Fruit fly (Drosophila melanogaster): Measurements from ENCODE around the gene nmd.
A peak's percentile ranks its signal among the peaks of the same experiment; 100 is the strongest.

Gene nmd

dm6 chr2L:10299810-10300147, 4.0 kb downstream of the nmd start, which contains the start of gene CYLD (continued):
- TF ChIP-seq CG3065 (GFP tag; optimal IDR thresholded peaks at IDR 0.05) (peak; percentile 47), prd (optimal IDR thresholded peaks at IDR 0.05) (no peak), prd (GFP tag; IDR thresholded peaks at IDR 0.05) (peak; percentile 67), CG5245 (GFP tag; optimal IDR thresholded peaks at IDR 0.05) (peak; percentile 44), usp (GFP tag; optimal IDR thresholded peaks at IDR 0.05) (no peak), CG10431 (GFP tag; optimal IDR thresholded peaks at IDR 0.05) (peak; percentile 13), PHDP (tag; optimal IDR thresholded peaks at IDR 0.05) (peak; percentile 85), vvl (GFP tag; IDR thresholded peaks at IDR 0.05) (peak; percentile 87), pan (optimal IDR thresholded peaks at IDR 0.05) (no peak), pan (GFP tag; optimal IDR thresholded peaks at IDR 0.05 in 1 of 2, IDR thresholded peaks at IDR 0.05 in 1 of 2) (peak in 1 of 2 experiments; percentile 77), Bdp1 (GFP tag; optimal IDR thresholded peaks at IDR 0.05) (no peak), gsb-n (tag; optimal IDR thresholded peaks at IDR 0.05) (peak; percentile 75), ind (GFP tag; optimal IDR thresholded peaks at IDR 0.05) (peak; percentile 58), Med (GFP tag) (peak; percentile 83), br (optimal IDR thresholded peaks at IDR 0.05) (no peak), CG8290 (GFP tag; optimal IDR thresholded peaks at IDR 0.05) (peak; percentile 4), CG8290 (tag; optimal IDR thresholded peaks at IDR 0.05) (peak in 1 of 2 experiments; percentile 75), CG3838 (GFP tag; optimal IDR thresholded peaks at IDR 0.05) (peak; percentile 35), Spps (tag; optimal IDR thresholded peaks at IDR 0.05) (peak; percentile 72), Blimp-1 (GFP tag; optimal IDR thresholded peaks at IDR 0.05) (peak; percentile 78), hkb (optimal IDR thresholded peaks at IDR 0.05) (no peak), hkb (GFP tag; IDR thresholded peaks at IDR 0.05) (peak; percentile 85), HmgZ (tag; optimal IDR thresholded peaks at IDR 0.05) (peak; percentile 42), Vsx1 (GFP tag; optimal IDR thresholded peaks at IDR 0.05) (peak; percentile 15), Max (GFP tag; optimal IDR thresholded peaks at IDR 0.05) (peak; percentile 29), CG11085 (GFP tag; IDR thresholded peaks at IDR 0.05) (no peak), CG12769 (tag; optimal IDR thresholded peaks at IDR 0.05) (peak; percentile 64), CG6765 (GFP tag; optimal IDR thresholded peaks at IDR 0.05) (peak; percentile 18), CG4360 (GFP tag; IDR thresholded peaks at IDR 0.05) (no peak), CG6689 (GFP tag; IDR thresholded peaks at IDR 0.05) (peak; percentile 70), CG17385 (GFP tag; optimal IDR thresholded peaks at IDR 0.05) (peak; percentile 75), trem (tag; optimal IDR thresholded peaks at IDR 0.05) (peak; percentile 75), CG1024 (GFP tag; IDR thresholded peaks at IDR 0.05) (peak; percentile 44; the same call in 1 of the 2 replicates), gsb (GFP tag; IDR thresholded peaks at IDR 0.05) (no peak), CG16779 (GFP tag; IDR thresholded peaks at IDR 0.05) (no peak), CG2712 (tag; optimal IDR thresholded peaks at IDR 0.05) (peak; percentile 85), Six4 (GFP tag; optimal IDR thresholded peaks at IDR 0.05) (peak; percentile 63), seq (GFP tag; IDR thresholded peaks at IDR 0.05) (peak; percentile 41; the same call in 1 of the 2 replicates), CG2678 (tag; optimal IDR thresholded peaks at IDR 0.05) (peak; percentile 83), Ets65A (GFP tag) (no peak), az2 (GFP tag; optimal IDR thresholded peaks at IDR 0.05) (peak; percentile 77), Scr (GFP tag; IDR thresholded peaks at IDR 0.05; ENCODE audit: partially characterized antibody) (no peak; the same call in 1 of the 2 replicates), CG1233 (GFP tag; optimal IDR thresholded peaks at IDR 0.05) (peak; percentile 62), CG13123 (GFP tag; optimal IDR thresholded peaks at IDR 0.05) (peak; percentile 67), fd96Cb (tag; optimal IDR thresholded peaks at IDR 0.05) (peak; percentile 54), sr (GFP tag; IDR thresholded peaks at IDR 0.05) (no peak), ci (GFP tag; IDR thresholded peaks at IDR 0.05) (peak; percentile 83; the same call in 1 of the 3 replicates), CG2116 (GFP tag; optimal IDR thresholded peaks at IDR 0.05) (peak; percentile 67)
